Fruit fly (Drosophila melanogaster) whole organism, embryonic: ENCODE measurements around the gene simj.

Source experiments
- Antp ChIP-seq: fragments of 200-800 bp; sonication (Bioruptor generic); optimal IDR thresholded peaks from 3 replicates; lab custom pipeline; 2016; ENCODE audit warnings: missing biosample characterization, missing genetic modification characterization
- Atf3 ChIP-seq: fragments of 200-800 bp; sonication (Bioruptor generic); optimal IDR thresholded peaks from 3 replicates; lab custom pipeline; 2016; ENCODE audit warnings: missing biosample characterization, missing genetic modification characterization
- CG10147 ChIP-seq: fragments of 200-800 bp; sonication (Bioruptor generic); optimal IDR thresholded peaks from 2 replicates; lab custom pipeline; 2019; ENCODE audit warnings: missing biosample characterization, mild to moderate bottlenecking, missing genetic modification characterization, moderate library complexity
- CG10267 ChIP-seq: fragments of 200-800 bp; sonication (Bioruptor generic); optimal IDR thresholded peaks from 2 replicates; lab custom pipeline; 2018; ENCODE audit warnings: missing biosample characterization, mild to moderate bottlenecking, missing genetic modification characterization, moderate library complexity
- CG10274 ChIP-seq: fragments of 200-800 bp; sonication (Bioruptor generic); optimal IDR thresholded peaks from 3 replicates; lab custom pipeline; 2017; ENCODE audit warnings: missing biosample characterization, mild to moderate bottlenecking, missing genetic modification characterization
- CG10366 ChIP-seq: fragments of 200-800 bp; sonication (Bioruptor generic); IDR thresholded peaks from 2 replicates; pipeline ENCODE4 v1.3.6; 2022; ENCODE audit warnings: missing biosample characterization, missing genetic modification characterization
- CG11093 ChIP-seq: fragments of 200-800 bp; sonication (Bioruptor generic); IDR thresholded peaks from 3 replicates; pipeline ENCODE4 v1.3.6; 2022; ENCODE audit warnings: missing biosample characterization, missing genetic modification characterization
- CG11247 ChIP-seq: fragments of 200-800 bp; sonication (Bioruptor generic); IDR thresholded peaks from 2 replicates; pipeline ENCODE4 v1.3.6; 2022; ENCODE audit warnings: missing biosample characterization, missing genetic modification characterization
- CG12071 ChIP-seq: fragments of 200-800 bp; sonication (Bioruptor generic); optimal IDR thresholded peaks from 3 replicates; lab custom pipeline; 2018; ENCODE audit warnings: missing biosample characterization, mild to moderate bottlenecking, missing genetic modification characterization
- CG13287 ChIP-seq: fragments of 200-800 bp; sonication (Bioruptor generic); IDR thresholded peaks from 2 replicates; pipeline ENCODE4 v1.3.6; 2022; ENCODE audit warnings: missing biosample characterization, missing genetic modification characterization; ENCODE audit not compliant: partially characterized antibody
- CG1602 ChIP-seq: fragments of 200-800 bp; sonication (Bioruptor generic); optimal IDR thresholded peaks from 3 replicates; lab custom pipeline; 2016; ENCODE audit warnings: missing biosample characterization, missing genetic modification characterization
- CG17361 ChIP-seq: fragments of 200-800 bp; sonication (Bioruptor generic); IDR thresholded peaks from 3 replicates; pipeline ENCODE4 v1.3.6; 2022; ENCODE audit warnings: missing biosample characterization, missing genetic modification characterization
- CG17802 ChIP-seq: fragments of 200-800 bp; sonication (Bioruptor generic); optimal IDR thresholded peaks from 2 replicates; lab custom pipeline; 2018; ENCODE audit warnings: missing biosample characterization, mild to moderate bottlenecking, missing genetic modification characterization, moderate library complexity
- CG17912 ChIP-seq: fragments of 200-800 bp; sonication (Bioruptor generic); optimal IDR thresholded peaks from 2 replicates; lab custom pipeline; 2018; ENCODE audit warnings: missing biosample characterization, mild to moderate bottlenecking, missing genetic modification characterization
- CG18011 ChIP-seq: fragments of 200-800 bp; sonication (Bioruptor generic); optimal IDR thresholded peaks from 2 replicates; lab custom pipeline; 2017; ENCODE audit warnings: missing biosample characterization, missing genetic modification characterization, mild to moderate bottlenecking, moderate library complexity, missing genotype
- CG1832 ChIP-seq: fragments of 200-800 bp; sonication (Bioruptor generic); optimal IDR thresholded peaks from 2 replicates; lab custom pipeline; 2017; ENCODE audit warnings: missing biosample characterization, mild to moderate bottlenecking, missing genetic modification characterization, inconsistent platforms
- CG18619 ChIP-seq: fragments of 200-800 bp; sonication (Bioruptor generic); optimal IDR thresholded peaks from 3 replicates; lab custom pipeline; 2017; ENCODE audit warnings: missing biosample characterization, mild to moderate bottlenecking, missing genetic modification characterization
- CG2120 ChIP-seq: fragments of 200-800 bp; sonication (Bioruptor generic); optimal IDR thresholded peaks from 3 replicates; lab custom pipeline; 2016; ENCODE audit warnings: missing biosample characterization, missing genetic modification characterization
- CG32767 ChIP-seq: fragments of 200-800 bp; sonication (Bioruptor generic); IDR thresholded peaks from 2 replicates; pipeline ENCODE4 v1.3.6; 2022; ENCODE audit warnings: missing biosample characterization, missing genetic modification characterization
- CG34224 ChIP-seq: fragments of 200-800 bp; sonication (Bioruptor generic); IDR thresholded peaks from 3 replicates; pipeline ENCODE4 v1.3.6; 2022; ENCODE audit warnings: missing biosample characterization, missing genetic modification characterization; ENCODE audit not compliant: partially characterized antibody
- CG34376 ChIP-seq: fragments of 200-800 bp; sonication (Bioruptor generic); optimal IDR thresholded peaks from 2 replicates; lab custom pipeline; 2018; ENCODE audit warnings: missing biosample characterization, mild to moderate bottlenecking, missing genetic modification characterization
- CG3838 ChIP-seq: fragments of 200-800 bp; sonication (Bioruptor generic); optimal IDR thresholded peaks from 3 replicates; lab custom pipeline; 2016; ENCODE audit warnings: missing biosample characterization, missing genetic modification characterization
- CG4424 ChIP-seq: fragments of 200-800 bp; sonication (Bioruptor generic); optimal IDR thresholded peaks from 3 replicates; lab custom pipeline; 2016; ENCODE audit warnings: missing biosample characterization, missing genetic modification characterization
- CG4707 ChIP-seq: fragments of 200-800 bp; sonication (Bioruptor generic); optimal IDR thresholded peaks from 2 replicates; lab custom pipeline; 2018; ENCODE audit warnings: missing biosample characterization, mild to moderate bottlenecking, missing genetic modification characterization, moderate library complexity
- CG4820 ChIP-seq: fragments of 200-800 bp; sonication (Bioruptor generic); optimal IDR thresholded peaks from 3 replicates; lab custom pipeline; 2016; ENCODE audit warnings: missing biosample characterization, missing genetic modification characterization
- CG6854 ChIP-seq: fragments of 200-800 bp; sonication (Bioruptor generic); optimal IDR thresholded peaks from 3 replicates; lab custom pipeline; 2017; ENCODE audit warnings: missing biosample characterization, mild to moderate bottlenecking, missing genetic modification characterization
- CG8089 ChIP-seq: fragments of 200-800 bp; sonication (Bioruptor generic); optimal IDR thresholded peaks from 3 replicates; lab custom pipeline; 2016; ENCODE audit warnings: missing biosample characterization, missing genetic modification characterization
- CG8944 ChIP-seq: fragments of 200-800 bp; sonication (Bioruptor generic); optimal IDR thresholded peaks from 3 replicates; lab custom pipeline; 2016; ENCODE audit warnings: missing biosample characterization, missing genetic modification characterization
- CoRest ChIP-seq: fragments of 200-800 bp; sonication (Bioruptor generic); optimal IDR thresholded peaks from 3 replicates; lab custom pipeline; 2018; ENCODE audit warnings: missing biosample characterization, mild to moderate bottlenecking, missing genetic modification characterization, moderate library complexity
- Elba2 ChIP-seq: fragments of 200-800 bp; sonication (Bioruptor generic); optimal IDR thresholded peaks from 3 replicates; lab custom pipeline; 2016; ENCODE audit warnings: missing biosample characterization, missing genetic modification characterization
- Hey ChIP-seq: fragments of 200-800 bp; sonication (Bioruptor generic); optimal IDR thresholded peaks from 3 replicates; lab custom pipeline; 2018; ENCODE audit warnings: missing biosample characterization, mild to moderate bottlenecking, missing genetic modification characterization
- HmgZ ChIP-seq: fragments of 200-800 bp; sonication (Bioruptor generic); optimal IDR thresholded peaks from 2 replicates; lab custom pipeline; 2018; ENCODE audit warnings: missing biosample characterization, mild to moderate bottlenecking, missing genetic modification characterization
- Ptx1 ChIP-seq: fragments of 200-800 bp; sonication (Bioruptor generic); IDR thresholded peaks from 2 replicates; pipeline ENCODE4 v1.3.6; 2022; ENCODE audit warnings: missing biosample characterization, missing genetic modification characterization
- Spps ChIP-seq: fragments of 200-800 bp; sonication (Bioruptor generic); optimal IDR thresholded peaks from 2 replicates; lab custom pipeline; 2018; ENCODE audit warnings: missing biosample characterization, mild to moderate bottlenecking, missing genetic modification characterization
- TFAM ChIP-seq: fragments of 200-800 bp; sonication (Bioruptor generic); optimal IDR thresholded peaks from 2 replicates; lab custom pipeline; 2017; ENCODE audit warnings: missing biosample characterization, missing genetic modification characterization, inconsistent platforms
- crol ChIP-seq: fragments of 200-800 bp; sonication (Bioruptor generic); IDR thresholded peaks from 2 replicates; pipeline ENCODE4 v1.3.6; 2022; ENCODE audit warnings: missing biosample characterization, missing genetic modification characterization
- crp ChIP-seq, 2 experiments: fragments of 200-800 bp; sonication (Bioruptor generic); optimal IDR thresholded peaks; 2 replicates in 1 of 2; 3 replicates in 1 of 2; lab custom pipeline; 2017; ENCODE audit warnings: missing biosample characterization in 2 of 2, missing genetic modification characterization in 2 of 2, mild to moderate bottlenecking in 1 of 2, moderate library complexity in 1 of 2
- cwo ChIP-seq: fragments of 200-800 bp; sonication (Bioruptor generic); optimal IDR thresholded peaks from 3 replicates; lab custom pipeline; 2017; ENCODE audit warnings: missing biosample characterization, missing genetic modification characterization, mild to moderate bottlenecking, moderate library complexity, missing genetic modification reagents
- gfzf ChIP-seq: fragments of 200-800 bp; sonication (Bioruptor generic); optimal IDR thresholded peaks from 2 replicates; lab custom pipeline; 2016; ENCODE audit warnings: missing biosample characterization, mild to moderate bottlenecking, missing genetic modification characterization, moderate library complexity
- klu ChIP-seq: fragments of 200-800 bp; sonication (Bioruptor generic); IDR thresholded peaks from 2 replicates; pipeline ENCODE4 v1.3.6; 2022; ENCODE audit warnings: missing biosample characterization, missing genetic modification characterization
- lmd ChIP-seq: fragments of 200-800 bp; sonication (Bioruptor generic); IDR thresholded peaks from 2 replicates; pipeline ENCODE4 v1.3.6; 2022; ENCODE audit warnings: missing biosample characterization, missing genetic modification characterization
- odd ChIP-seq: fragments of 200-800 bp; sonication (Bioruptor generic); optimal IDR thresholded peaks from 2 replicates; lab custom pipeline; 2017; ENCODE audit warnings: missing biosample characterization, mild to moderate bottlenecking, missing genetic modification characterization
- prd ChIP-seq, 3 experiments: fragments of >200 bp in 2 of 3; fragments of 200-800 bp in 1 of 3; sonication (Bioruptor generic) in 1 of 3; optimal IDR thresholded peaks in 2 of 3; IDR thresholded peaks in 1 of 3; 2 replicates in 2 of 3; 3 replicates in 1 of 3; pipeline versions ENCODE4 v1.3.6 to Lab custom; 2017 to 2022; ENCODE audit warnings: missing biosample characterization in 1 of 3, missing genetic modification characterization in 1 of 3
- pros ChIP-seq: fragments of 200-800 bp; sonication (Bioruptor generic); optimal IDR thresholded peaks from 3 replicates; lab custom pipeline; 2019; ENCODE audit warnings: missing biosample characterization, mild to moderate bottlenecking, missing genetic modification characterization, moderate library complexity
- pzg ChIP-seq: fragments of 200-800 bp; sonication (Bioruptor generic); optimal IDR thresholded peaks from 3 replicates; lab custom pipeline; 2018; ENCODE audit warnings: missing biosample characterization, mild to moderate bottlenecking, missing genetic modification characterization, moderate library complexity
- ro ChIP-seq: fragments of 200-800 bp; sonication (Bioruptor generic); IDR thresholded peaks from 2 replicates; pipeline ENCODE4 v1.3.6; 2022; ENCODE audit warnings: missing biosample characterization, missing genetic modification characterization
- sug ChIP-seq: fragments of 200-800 bp; optimal IDR thresholded peaks from 2 replicates; lab custom pipeline; 2019; ENCODE audit warnings: missing biosample characterization, mild to moderate bottlenecking, missing genetic modification characterization, moderate library complexity
- unc-4 ChIP-seq: fragments of 200-800 bp; sonication (Bioruptor generic); IDR thresholded peaks from 2 replicates; pipeline ENCODE4 v1.3.6; 2022; ENCODE audit warnings: missing biosample characterization, missing genetic modification characterization; ENCODE audit not compliant: partially characterized antibody
- vvl ChIP-seq: fragments of 200-800 bp; sonication (Bioruptor generic); IDR thresholded peaks from 2 replicates; pipeline ENCODE4 v1.3.6; 2022; ENCODE audit warnings: missing biosample characterization, missing genetic modification characterization
- wor ChIP-seq: fragments of 200-800 bp; sonication (Bioruptor generic); IDR thresholded peaks from 2 replicates; pipeline ENCODE4 v1.3.6; 2022; ENCODE audit warnings: missing biosample characterization, missing genetic modification characterization
- z ChIP-seq: fragments of 200-800 bp; sonication (Bioruptor generic); IDR thresholded peaks from 3 replicates; pipeline ENCODE4 v1.3.6; 2022; ENCODE audit warnings: missing biosample characterization, missing genetic modification characterization

The simj gene

DNA sequence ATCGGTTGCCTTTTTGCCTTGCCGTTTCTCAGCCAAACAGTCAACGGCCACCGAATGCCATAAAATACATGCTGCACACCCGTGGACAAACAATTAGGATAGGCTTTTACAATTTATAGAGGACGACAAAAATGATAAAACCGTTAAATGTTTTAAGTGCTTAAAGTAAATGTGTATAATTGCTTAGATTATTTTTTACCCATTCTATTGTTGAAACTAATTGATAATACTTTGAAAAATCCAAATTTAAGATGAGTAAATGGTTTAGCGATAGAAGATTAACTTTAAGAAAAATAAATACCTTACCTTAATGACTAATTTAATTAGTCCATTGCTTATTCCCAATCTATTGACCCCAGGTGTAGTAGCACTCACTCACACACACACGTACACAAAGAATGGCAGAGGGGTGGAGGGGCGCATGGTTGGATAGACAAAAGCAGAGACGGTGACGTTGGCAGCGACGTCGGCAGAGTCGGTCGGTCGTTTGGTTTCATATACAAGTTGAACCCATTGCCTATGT, 14.1 kb downstream of the simj start (continued):
- peak; percentile 88 for TF ChIP-seq wor
- TF ChIP-seq CG4424 (GFP tag; lab: Kevin White, UChicago): peak; percentile 91
- peak; percentile 58 for TF ChIP-seq CG17802
- TF ChIP-seq Antp (GFP tag; lab: Kevin White, UChicago): peak; percentile 83
- peak; percentile 97 for TF ChIP-seq vvl
- peak; percentile 96 for TF ChIP-seq CG17361
- TF ChIP-seq CG1602 (GFP tag; lab: Kevin White, UChicago): peak; percentile 86
- no peak for TF ChIP-seq CG13287 (GFP tag; lab: Robert Waterston, UW)
- peak; percentile 96 for TF ChIP-seq lmd (GFP tag; lab: Robert Waterston, UW)
- TF ChIP-seq klu (GFP tag; lab: Robert Waterston, UW): peak; percentile 93
- peak; percentile 35 for TF ChIP-seq Elba2 (GFP tag; lab: Kevin White, UChicago)
- TF ChIP-seq CG1832 (GFP tag; lab: Kevin White, UChicago): no peak
- peak; percentile 80 for TF ChIP-seq CG4707 (GFP tag; lab: Kevin White, UChicago)
- TF ChIP-seq CG10274 (GFP tag; lab: Kevin White, UChicago): peak; percentile 84
- peak; percentile 94 for TF ChIP-seq CG6854 (GFP tag; lab: Kevin White, UChicago)
- peak; percentile 67 for TF ChIP-seq Hey
- peak; percentile 76 for TF ChIP-seq CG8089 (GFP tag; lab: Kevin White, UChicago)
- peak; percentile 92 for TF ChIP-seq CG34376
- peak; percentile 91 for TF ChIP-seq sug
- TF ChIP-seq pzg (GFP tag; lab: Kevin White, UChicago): peak; percentile 7
- TF ChIP-seq unc-4 (GFP tag; lab: Robert Waterston, UW): no peak
- peak; percentile 69; the same call in 1 of the 3 replicates for TF ChIP-seq z (GFP tag; lab: Robert Waterston, UW)
- TF ChIP-seq CG11247 (GFP tag; lab: Robert Waterston, UW): peak; percentile 83
- no peak for TF ChIP-seq gfzf (GFP tag; lab: Kevin White, UChicago)
- peak; percentile 65 for TF ChIP-seq TFAM (GFP tag; lab: Kevin White, UChicago)
- TF ChIP-seq CG12071: peak; percentile 87
- TF ChIP-seq crol: peak; percentile 97
- TF ChIP-seq CG4820 (GFP tag; lab: Kevin White, UChicago): peak; percentile 86
- peak; percentile 92 for TF ChIP-seq pros (GFP tag; lab: Kevin White, UChicago)
- peak; percentile 84 for TF ChIP-seq Spps
- peak; percentile 94 for TF ChIP-seq cwo
- TF ChIP-seq CG34224: peak; percentile 34; the same call in 1 of the 3 replicates
- peak; percentile 65 for TF ChIP-seq CG17912 (GFP tag; lab: Kevin White, UChicago)
- TF ChIP-seq Atf3 (GFP tag; lab: Kevin White, UChicago): peak; percentile 79
- TF ChIP-seq prd (optimal IDR thresholded peaks at IDR 0.05; lab: Kevin White, UChicago): no peak
- peak; percentile 95 for TF ChIP-seq prd (GFP tag; IDR thresholded peaks at IDR 0.05; lab: Robert Waterston, UW)
- TF ChIP-seq, all 482 proteins: peak for 423

DNA sequence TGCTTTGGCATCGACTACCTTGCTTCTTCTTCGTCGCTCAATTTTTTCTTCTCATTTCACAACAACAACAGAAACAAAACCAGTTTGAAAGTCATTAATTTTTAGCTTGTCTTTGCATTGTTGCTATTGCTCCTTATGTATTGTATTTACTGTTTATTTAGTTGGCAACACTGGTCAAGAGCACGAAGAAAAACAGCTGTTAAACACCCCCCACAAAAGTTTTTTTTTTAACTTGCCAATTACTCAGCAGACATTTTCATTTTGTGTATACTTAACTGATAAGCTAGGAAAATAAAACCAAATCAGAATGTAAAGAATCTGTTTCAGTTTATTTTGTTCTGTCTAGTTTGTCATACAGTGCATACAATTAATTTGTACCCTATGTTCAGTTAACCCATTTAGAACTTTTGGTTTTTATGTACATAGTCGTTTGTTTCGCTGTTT, 15.2 kb downstream of the simj start:
- TF ChIP-seq Ptx1 (GFP tag; lab: Robert Waterston, UW) (0 out of 2 replicates have a peak, but pooled peaks have one; percentile 24), odd (GFP tag; lab: Kevin White, UChicago) (peak; percentile 49), CG32767 (GFP tag; lab: Robert Waterston, UW) (peak; percentile 53; the same call in 1 of the 2 replicates), CG18011 (peak; percentile 36), CG10366 (GFP tag; lab: Robert Waterston, UW) (no peak), crp (GFP tag; optimal IDR thresholded peaks at IDR 0.05; lab: Kevin White, UChicago) (peak in 1 of 2 experiments; percentile 36), HmgZ (tag; lab: Kevin White, UChicago) (peak; percentile 23), CG10147 (no peak), CG8944 (GFP tag; lab: Kevin White, UChicago) (no peak), CG1832 (GFP tag; lab: Kevin White, UChicago) (no peak), CG11093 (GFP tag; lab: Robert Waterston, UW) (no peak), CG2120 (GFP tag; lab: Kevin White, UChicago) (peak; percentile 49), CG3838 (GFP tag; lab: Kevin White, UChicago) (no peak), ro (no peak), CG10267 (tag; lab: Kevin White, UChicago) (no peak), CG18619 (GFP tag; lab: Kevin White, UChicago) (peak; percentile 20), CoRest (peak; percentile 4)
